Fruit fly (Drosophila melanogaster) S2 (cell line): Measurements from ENCODE around the gene bero.

Experiments
- CG8478 ChIP-seq: fragments of >200 bp; optimal IDR thresholded peaks from 2 replicates; lab custom pipeline; 2018
- CTCF ChIP-seq, 2 experiments: fragments of >200 bp; optimal IDR thresholded peaks; 2 replicates each; lab custom pipeline; 2018

DNA sequence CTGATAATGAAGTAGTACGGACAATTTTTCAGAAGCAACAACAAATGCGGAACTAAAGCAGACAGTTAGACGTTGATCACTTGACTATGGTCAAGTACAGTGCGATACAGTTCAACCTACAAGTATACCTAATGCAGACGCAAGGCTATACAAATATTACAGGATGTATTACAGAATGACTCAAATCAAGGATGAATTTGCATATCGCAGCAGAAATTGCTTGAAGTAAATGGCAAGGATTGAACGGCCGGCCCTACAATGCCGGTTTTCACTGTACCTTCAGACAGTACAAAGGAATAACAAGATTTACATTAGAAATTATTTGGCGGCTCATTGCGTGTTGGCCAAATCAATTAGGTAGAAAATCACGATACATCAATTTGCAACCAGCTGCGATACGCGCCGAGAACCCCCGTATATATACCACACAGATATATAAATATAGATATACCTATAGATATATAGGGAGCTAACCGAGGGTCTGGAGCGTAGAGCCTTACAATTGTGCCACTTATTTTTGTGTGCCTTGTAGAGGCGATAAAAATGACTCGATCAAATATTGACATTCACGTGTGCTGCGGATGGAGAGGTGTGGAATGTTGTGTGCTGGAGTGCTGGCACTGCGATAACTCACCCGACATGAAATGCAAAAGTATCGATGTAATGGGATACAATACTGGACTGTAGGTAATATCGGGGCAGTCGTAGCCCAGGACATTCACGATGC lies 23.0 kb downstream of the bero start:
- TF ChIP-seq CG8478 (lab: Kevin White, UChicago) = no peak
- TF ChIP-seq CTCF (optimal IDR thresholded peaks at IDR 0.05; lab: Kevin White, UChicago) = no peak
